Fruit fly (Drosophila melanogaster) whole organism, embryonic: ENCODE measurements around the gene Vti1a.
A peak's percentile ranks its signal among the peaks of the same experiment; 100 is the strongest.

ENCODE experiments used
- Abd-B ChIP-seq: fragments of 200-800 bp; sonication (Bioruptor generic); optimal IDR thresholded peaks from 2 replicates; lab custom pipeline; 2018; ENCODE audit warnings: missing biosample characterization, mild to moderate bottlenecking, missing genetic modification characterization, moderate library complexity
- Awh ChIP-seq: fragments of 200-800 bp; sonication (Bioruptor generic); IDR thresholded peaks from 2 replicates; pipeline ENCODE4, ENCODE4 v1.3.6; 2022; ENCODE audit warnings: missing biosample characterization, missing genetic modification characterization
- CG10267 ChIP-seq: fragments of 200-800 bp; sonication (Bioruptor generic); optimal IDR thresholded peaks from 2 replicates; lab custom pipeline; 2018; ENCODE audit warnings: missing biosample characterization, mild to moderate bottlenecking, missing genetic modification characterization, moderate library complexity
- CG10274 ChIP-seq: fragments of 200-800 bp; sonication (Bioruptor generic); optimal IDR thresholded peaks from 3 replicates; lab custom pipeline; 2017; ENCODE audit warnings: missing biosample characterization, mild to moderate bottlenecking, missing genetic modification characterization
- CG10462 ChIP-seq: fragments of 200-800 bp; sonication (Bioruptor generic); optimal IDR thresholded peaks from 2 replicates; lab custom pipeline; 2016; ENCODE audit warnings: missing biosample characterization, missing genetic modification characterization
- CG12219 ChIP-seq: fragments of 200-800 bp; sonication (Bioruptor generic); optimal IDR thresholded peaks from 3 replicates; lab custom pipeline; 2018; ENCODE audit warnings: missing biosample characterization, mild to moderate bottlenecking, missing genetic modification characterization
- CG13624 ChIP-seq: fragments of 200-800 bp; sonication (Bioruptor generic); optimal IDR thresholded peaks from 2 replicates; lab custom pipeline; 2016; ENCODE audit warnings: missing biosample characterization, missing genetic modification characterization
- CG14441 ChIP-seq: fragments of 200-800 bp; sonication (Bioruptor generic); IDR thresholded peaks from 2 replicates; pipeline ENCODE4 v1.3.6; 2022; ENCODE audit warnings: missing biosample characterization, missing genetic modification characterization
- CG1792 ChIP-seq: fragments of 200-800 bp; sonication (Bioruptor generic); optimal IDR thresholded peaks from 2 replicates; lab custom pipeline; 2016; ENCODE audit warnings: missing biosample characterization, missing genetic modification characterization
- CG2129 ChIP-seq: fragments of 200-800 bp; sonication (Bioruptor generic); IDR thresholded peaks from 2 replicates; pipeline ENCODE4 v1.3.6; 2022; ENCODE audit warnings: missing biosample characterization, missing genetic modification characterization; ENCODE audit not compliant: partially characterized antibody
- CG31388 ChIP-seq: fragments of 200-800 bp; sonication (Bioruptor generic); optimal IDR thresholded peaks from 2 replicates; lab custom pipeline; 2016; ENCODE audit warnings: missing biosample characterization, missing genetic modification characterization
- CG32772 ChIP-seq: fragments of 200-800 bp; sonication (Bioruptor generic); IDR thresholded peaks from 2 replicates; pipeline ENCODE4 v1.3.6; 2022; ENCODE audit warnings: missing biosample characterization, missing genetic modification characterization
- CG34422 ChIP-seq: fragments of 200-800 bp; sonication (Bioruptor generic); IDR thresholded peaks from 3 replicates; pipeline ENCODE4 v1.3.6; 2022; ENCODE audit warnings: missing biosample characterization, missing genetic modification characterization
- CG4360 ChIP-seq: fragments of 200-800 bp; sonication (Bioruptor generic); IDR thresholded peaks from 2 replicates; pipeline ENCODE4 v1.3.6; 2022; ENCODE audit warnings: missing biosample characterization, missing genetic modification characterization
- CG4617 ChIP-seq: fragments of 200-800 bp; sonication (Bioruptor generic); optimal IDR thresholded peaks from 3 replicates; lab custom pipeline; 2016; ENCODE audit warnings: missing biosample characterization, missing genetic modification characterization, borderline replicate concordance
- CG6654 ChIP-seq: fragments of 200-800 bp; sonication (Bioruptor generic); optimal IDR thresholded peaks from 2 replicates; lab custom pipeline; 2017; ENCODE audit warnings: missing biosample characterization, mild to moderate bottlenecking, missing genetic modification characterization
- CG7556 ChIP-seq: fragments of 200-800 bp; sonication (Bioruptor generic); optimal IDR thresholded peaks from 2 replicates; lab custom pipeline; 2017; ENCODE audit warnings: missing biosample characterization, mild to moderate bottlenecking, missing genetic modification characterization
- CG8478 ChIP-seq: fragments of >200 bp; optimal IDR thresholded peaks from 2 replicates; lab custom pipeline; 2018
- CG9609 ChIP-seq: fragments of 200-800 bp; sonication (Bioruptor generic); optimal IDR thresholded peaks from 3 replicates; lab custom pipeline; 2016; ENCODE audit warnings: missing biosample characterization, missing genetic modification characterization
- CrebB ChIP-seq: fragments of 200-800 bp; sonication (Bioruptor generic); optimal IDR thresholded peaks from 3 replicates; lab custom pipeline; 2018; ENCODE audit warnings: missing biosample characterization, mild to moderate bottlenecking, missing genetic modification characterization
- Doc3 ChIP-seq: fragments of 200-800 bp; sonication (Bioruptor generic); IDR thresholded peaks from 3 replicates; pipeline ENCODE4 v1.3.6; 2022; ENCODE audit warnings: missing biosample characterization, missing genetic modification characterization; ENCODE audit not compliant: partially characterized antibody
- Dref ChIP-seq: fragments of 200-800 bp; sonication (Bioruptor generic); IDR thresholded peaks from 2 replicates; pipeline ENCODE4 v1.3.6; 2022; ENCODE audit warnings: missing biosample characterization, missing genetic modification characterization
- Hand ChIP-seq: fragments of 200-800 bp; sonication (Bioruptor generic); optimal IDR thresholded peaks from 2 replicates; lab custom pipeline; 2017; ENCODE audit warnings: mild to moderate bottlenecking, missing biosample characterization, missing genetic modification reagents, missing genetic modification characterization
- HmgD ChIP-seq: fragments of 200-800 bp; sonication (Bioruptor generic); optimal IDR thresholded peaks from 3 replicates; lab custom pipeline; 2016; ENCODE audit warnings: missing biosample characterization, missing genetic modification characterization
- Sox102F ChIP-seq: fragments of 200-800 bp; sonication (Bioruptor generic); optimal IDR thresholded peaks from 2 replicates; lab custom pipeline; 2018; ENCODE audit warnings: missing biosample characterization, mild to moderate bottlenecking, missing genetic modification characterization, moderate library complexity
- Tbp ChIP-seq: fragments of >200 bp; optimal IDR thresholded peaks from 2 replicates; lab custom pipeline; 2018; ENCODE audit warnings: missing biosample characterization, missing genetic modification characterization
- amos ChIP-seq: fragments of 200-800 bp; sonication (Bioruptor generic); IDR thresholded peaks from 2 replicates; pipeline ENCODE4 v1.3.6; 2022; ENCODE audit warnings: missing biosample characterization, missing genetic modification characterization; ENCODE audit not compliant: partially characterized antibody
- btn ChIP-seq: fragments of 200-800 bp; sonication (Bioruptor generic); optimal IDR thresholded peaks from 2 replicates; lab custom pipeline; 2016; ENCODE audit warnings: missing biosample characterization, missing genetic modification characterization
- cad ChIP-seq: fragments of >200 bp; optimal IDR thresholded peaks from 2 replicates; lab custom pipeline; 2017; ENCODE audit warnings: missing biosample characterization, missing genetic modification characterization
- cas ChIP-seq: fragments of 200-800 bp; sonication (Bioruptor generic); IDR thresholded peaks from 2 replicates; pipeline ENCODE4 v1.3.6; 2022; ENCODE audit warnings: missing biosample characterization, missing genetic modification characterization
- eve ChIP-seq, 2 experiments: fragments of >200 bp; optimal IDR thresholded peaks; 2 replicates each; lab custom pipeline; 2017; ENCODE audit warnings: missing biosample characterization in 2 of 2, missing genetic modification characterization in 2 of 2
- exex ChIP-seq: fragments of 200-800 bp; sonication (Bioruptor generic); optimal IDR thresholded peaks from 4 replicates; lab custom pipeline; 2018; ENCODE audit warnings: missing biosample characterization, mild to moderate bottlenecking, missing genetic modification characterization, moderate library complexity
- eyg ChIP-seq: fragments of 200-800 bp; sonication (Bioruptor generic); optimal IDR thresholded peaks from 3 replicates; lab custom pipeline; 2016; ENCODE audit warnings: missing biosample characterization, missing genetic modification characterization
- gcm ChIP-seq: fragments of 200-800 bp; sonication (Bioruptor generic); optimal IDR thresholded peaks from 2 replicates; lab custom pipeline; 2019; ENCODE audit warnings: missing biosample characterization, mild to moderate bottlenecking, missing genetic modification characterization, moderate library complexity
- gcm2 ChIP-seq: fragments of 200-800 bp; sonication (Bioruptor generic); optimal IDR thresholded peaks from 2 replicates; lab custom pipeline; 2016; ENCODE audit warnings: missing biosample characterization, missing genetic modification characterization
- gem ChIP-seq: fragments of 200-800 bp; sonication (Bioruptor generic); optimal IDR thresholded peaks from 2 replicates; lab custom pipeline; 2019; ENCODE audit warnings: missing biosample characterization, mild to moderate bottlenecking, missing genetic modification characterization, moderate library complexity
- hkb ChIP-seq, 2 experiments: fragments of 200-800 bp in 1 of 2; fragments of >200 bp in 1 of 2; sonication (Bioruptor generic) in 1 of 2; IDR thresholded peaks in 1 of 2; optimal IDR thresholded peaks in 1 of 2; 2 replicates each; pipeline versions ENCODE4 v1.3.6 to Lab custom; 2017 to 2022; ENCODE audit warnings: missing biosample characterization in 1 of 2, missing genetic modification characterization in 1 of 2
- ken ChIP-seq: fragments of 200-800 bp; sonication (Bioruptor generic); IDR thresholded peaks from 3 replicates; pipeline ENCODE4 v1.3.6; 2022; ENCODE audit warnings: missing biosample characterization, missing genetic modification characterization
- pb ChIP-seq: fragments of 200-800 bp; sonication (Bioruptor generic); optimal IDR thresholded peaks from 3 replicates; lab custom pipeline; 2016; ENCODE audit warnings: missing biosample characterization, missing genetic modification characterization
- row ChIP-seq: fragments of 200-800 bp; sonication (Bioruptor generic); IDR thresholded peaks from 3 replicates; pipeline ENCODE4 v1.3.6; 2022; ENCODE audit warnings: missing biosample characterization, missing genetic modification characterization
- stc ChIP-seq: fragments of 200-800 bp; sonication (Bioruptor generic); IDR thresholded peaks from 2 replicates; pipeline ENCODE4 v1.3.6; 2022; ENCODE audit warnings: missing biosample characterization, missing genetic modification characterization
- tup ChIP-seq: fragments of 200-800 bp; sonication (Bioruptor generic); optimal IDR thresholded peaks from 2 replicates; lab custom pipeline; 2016; ENCODE audit warnings: missing biosample characterization, mild to moderate bottlenecking, missing genetic modification characterization, moderate library complexity
- wor ChIP-seq: fragments of 200-800 bp; sonication (Bioruptor generic); IDR thresholded peaks from 2 replicates; pipeline ENCODE4 v1.3.6; 2022; ENCODE audit warnings: missing biosample characterization, missing genetic modification characterization

Vti1a gene

DNA sequence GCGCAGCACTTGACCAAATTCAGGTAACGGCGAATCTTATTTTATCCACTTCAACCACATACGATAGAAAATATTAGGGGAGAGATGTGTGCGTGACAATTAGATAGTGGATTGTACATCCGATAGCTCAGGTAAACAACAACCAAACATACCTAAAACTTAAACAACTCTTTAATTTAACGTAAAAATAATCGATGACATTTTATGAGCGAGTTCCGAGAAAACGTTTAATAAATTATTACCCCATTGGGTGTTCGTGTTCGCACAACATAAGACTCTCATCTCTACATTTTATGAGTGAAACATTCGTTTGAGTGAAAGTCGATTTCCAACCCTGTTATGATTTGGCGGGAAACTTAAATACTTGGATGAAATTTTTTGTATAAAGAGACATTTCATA is 12.5 kb downstream of the Vti1a start, which contains the start of gene CG17129 (continued):
- TF ChIP-seq Tbp (GFP tag; lab: Kevin White, UChicago) (no peak), CG12219 (peak; percentile 34), Abd-B (GFP tag; lab: Kevin White, UChicago) (peak; percentile 76), CG4360 (GFP tag; lab: Robert Waterston, UW) (no peak), pb (GFP tag; lab: Kevin White, UChicago) (peak; percentile 46), Sox102F (GFP tag; lab: Kevin White, UChicago) (peak; percentile 75), CG34422 (peak; percentile 69; the same call in 2 of the 3 replicates), row (peak; percentile 94), CG6654 (GFP tag; lab: Kevin White, UChicago) (no peak), cas (0 out of 2 replicates have a peak, but pooled peaks have one; percentile 51), HmgD (GFP tag; lab: Kevin White, UChicago) (peak; percentile 6), eyg (GFP tag; lab: Kevin White, UChicago) (peak; percentile 65), CG7556 (GFP tag; lab: Kevin White, UChicago) (peak; percentile 65), CG10274 (GFP tag; lab: Kevin White, UChicago) (no peak), amos (GFP tag; lab: Robert Waterston, UW) (peak; percentile 87), Doc3 (GFP tag; lab: Robert Waterston, UW) (peak; percentile 99), CG8478 (lab: Kevin White, UChicago) (no peak), stc (GFP tag; lab: Robert Waterston, UW) (peak; percentile 84), tup (GFP tag; lab: Kevin White, UChicago) (peak; percentile 14), exex (tag; lab: Kevin White, UChicago) (no peak), CG10462 (GFP tag; lab: Kevin White, UChicago) (peak; percentile 9), CG14441 (GFP tag; lab: Robert Waterston, UW) (peak; percentile 90), gcm (peak; percentile 58), CG2129 (GFP tag; lab: Robert Waterston, UW) (peak; percentile 94), CrebB (tag; lab: Kevin White, UChicago) (peak; percentile 66), CG4617 (GFP tag; lab: Kevin White, UChicago) (peak; percentile 71), eve (GFP tag; optimal IDR thresholded peaks at IDR 0.05; lab: Kevin White, UChicago) (no peak), btn (GFP tag; lab: Kevin White, UChicago) (peak; percentile 73), hkb (optimal IDR thresholded peaks at IDR 0.05; lab: Kevin White, UChicago) (no peak), hkb (GFP tag; IDR thresholded peaks at IDR 0.05; lab: Robert Waterston, UW) (peak; percentile 77), gem (tag; lab: Kevin White, UChicago) (peak; percentile 83), wor (GFP tag; lab: Robert Waterston, UW) (peak; percentile 54; the same call in 1 of the 2 replicates), cad (no peak), ken (GFP tag; lab: Robert Waterston, UW) (peak; percentile 85), CG31388 (GFP tag; lab: Kevin White, UChicago) (no peak), Dref (peak; percentile 48), CG1792 (GFP tag; lab: Kevin White, UChicago) (peak; percentile 29), CG9609 (GFP tag; lab: Kevin White, UChicago) (peak; percentile 78), CG10267 (tag; lab: Kevin White, UChicago) (peak; percentile 89), CG32772 (GFP tag; lab: Robert Waterston, UW) (peak; percentile 67), Hand (GFP tag; lab: Kevin White, UChicago) (no peak), CG13624 (peak; percentile 85), Awh (peak; percentile 56; the same call in 1 of the 2 replicates), gcm2 (peak; percentile 43)
